Fruit fly (Drosophila melanogaster) whole organism, pupa: ENCODE data around the gene Nup154.

Experiments
- CG14655 ChIP-seq: fragments of 200-800 bp; sonication (Bioruptor generic); optimal IDR thresholded peaks from 3 replicates; lab custom pipeline; 2017; ENCODE audit warnings: mild to moderate bottlenecking, missing biosample characterization, missing genetic modification reagents, missing genetic modification characterization
- CG34367 ChIP-seq: fragments of 200-800 bp; sonication (Bioruptor generic); optimal IDR thresholded peaks from 2 replicates; lab custom pipeline; 2018; ENCODE audit warnings: missing biosample characterization, mild to moderate bottlenecking, missing genetic modification characterization
- EcR ChIP-seq: fragments of 200-800 bp; sonication (Bioruptor generic); optimal IDR thresholded peaks from 3 replicates; lab custom pipeline; 2019; ENCODE audit warnings: missing biosample characterization, missing genetic modification characterization, mild to moderate bottlenecking, moderate library complexity, missing genetic modification reagents
- Snoo ChIP-seq: fragments of 200-800 bp; sonication (Bioruptor generic); optimal IDR thresholded peaks from 3 replicates; lab custom pipeline; 2017; ENCODE audit warnings: missing biosample characterization, mild to moderate bottlenecking, missing genetic modification characterization, inconsistent platforms

- TF ChIP-seq Snoo (no peak), EcR (no peak), CG34367 (no peak), CG14655 (GFP tag; lab: Kevin White, UChicago) (no peak)
Measured at dm6 chr2L:11058111-11058665, 53.6 kb downstream of the Nup154 start.
